Fruit fly (Drosophila melanogaster): ENCODE measurements around the gene Jon66Ci.
A peak's percentile ranks its signal among the peaks of the same experiment; 100 is the strongest.

The Jon66Ci gene

dm6 chr3L:8437583-8437982, 46.2 kb downstream of the Jon66Ci start:
- TF ChIP-seq Dfd (GFP tag; optimal IDR thresholded peaks at IDR 0.05) = peak in 1 of 2 experiments; percentile 78
- 0 out of 2 replicates have a peak, but pooled peaks have one; percentile 15 for TF ChIP-seq CG14014 (GFP tag; IDR thresholded peaks at IDR 0.05)
- TF ChIP-seq CG4360 (GFP tag; IDR thresholded peaks at IDR 0.05) = peak; percentile 72
- no peak for TF ChIP-seq sens-2 (GFP tag; IDR thresholded peaks at IDR 0.05)

- TF ChIP-seq CG10366 (GFP tag; IDR thresholded peaks at IDR 0.05) (no peak), unpg (GFP tag; optimal IDR thresholded peaks at IDR 0.05) (no peak), gcm2 (GFP tag; optimal IDR thresholded peaks at IDR 0.05) (no peak), az2 (GFP tag; optimal IDR thresholded peaks at IDR 0.05) (peak; percentile 11), CG10431 (GFP tag; optimal IDR thresholded peaks at IDR 0.05) (no peak), CG34376 (GFP tag; optimal IDR thresholded peaks at IDR 0.05) (no peak), fd96Cb (tag; optimal IDR thresholded peaks at IDR 0.05) (peak; percentile 33), prd (optimal IDR thresholded peaks at IDR 0.05) (no peak), prd (GFP tag; IDR thresholded peaks at IDR 0.05) (no peak), so (GFP tag; IDR thresholded peaks at IDR 0.05) (no peak), vfl (GFP tag; optimal IDR thresholded peaks at IDR 0.05) (no peak), CG14667 (GFP tag; IDR thresholded peaks at IDR 0.05) (no peak), row (GFP tag; IDR thresholded peaks at IDR 0.05) (peak; percentile 17; the same call in 1 of the 3 replicates), gem (tag; optimal IDR thresholded peaks at IDR 0.05) (peak; percentile 53), Mrtf (GFP tag; IDR thresholded peaks at IDR 0.05) (no peak), CG13123 (GFP tag; optimal IDR thresholded peaks at IDR 0.05) (no peak), sens (GFP tag) (peak; percentile 74), ara (GFP tag; IDR thresholded peaks at IDR 0.05) (no peak), Fer2 (tag; optimal IDR thresholded peaks at IDR 0.05) (no peak), klu (GFP tag; IDR thresholded peaks at IDR 0.05) (no peak), Bgb (GFP tag; IDR thresholded peaks at IDR 0.05; ENCODE audit: partially characterized antibody) (no peak), Xrp1 (GFP tag; IDR thresholded peaks at IDR 0.05) (peak; percentile 7; the same call in 1 of the 2 replicates), CG11085 (GFP tag; IDR thresholded peaks at IDR 0.05) (no peak), CG11093 (GFP tag; IDR thresholded peaks at IDR 0.05) (peak; percentile 10; the same call in 1 of the 3 replicates), CG15073 (GFP tag; optimal IDR thresholded peaks at IDR 0.05) (no peak), CG10979 (tag; optimal IDR thresholded peaks at IDR 0.05) (peak; percentile 4), CG16863 (GFP tag; optimal IDR thresholded peaks at IDR 0.05) (no peak), gcm (GFP tag; optimal IDR thresholded peaks at IDR 0.05) (no peak)
These were observed 48.7 kb downstream of the Jon66Ci start for dm6 chr3L:8440079-8440478.

- TF ChIP-seq sens-2 (GFP tag; IDR thresholded peaks at IDR 0.05) = no peak
- no peak for TF ChIP-seq CG7745 (tag; optimal IDR thresholded peaks at IDR 0.05)
- TF ChIP-seq CG30403 (GFP tag; optimal IDR thresholded peaks at IDR 0.05) = peak; percentile 68
- TF ChIP-seq oc (tag; optimal IDR thresholded peaks at IDR 0.05) = no peak
- peak; percentile 32 for TF ChIP-seq Hsf (GFP tag; optimal IDR thresholded peaks at IDR 0.05)
- peak; percentile 28 for TF ChIP-seq phol (tag; optimal IDR thresholded peaks at IDR 0.05)
- TF ChIP-seq Doc3 (GFP tag; IDR thresholded peaks at IDR 0.05; ENCODE audit: partially characterized antibody) = no peak
- no peak for TF ChIP-seq sc (optimal IDR thresholded peaks at IDR 0.05)
- TF ChIP-seq sc (GFP tag; optimal IDR thresholded peaks at IDR 0.05) = no peak
- TF ChIP-seq ind (GFP tag; optimal IDR thresholded peaks at IDR 0.05) = peak; percentile 54
- TF ChIP-seq dan (GFP tag; IDR thresholded peaks at IDR 0.05) = no peak
- peak in 1 of 2 experiments; percentile 72 for TF ChIP-seq eve (GFP tag; optimal IDR thresholded peaks at IDR 0.05)
- TF ChIP-seq nau (GFP tag; optimal IDR thresholded peaks at IDR 0.05) = no peak
- peak; percentile 31 for TF ChIP-seq Bteb2 (GFP tag; optimal IDR thresholded peaks at IDR 0.05)
- TF ChIP-seq HHEX (GFP tag; optimal IDR thresholded peaks at IDR 0.05) = no peak
- TF ChIP-seq CG12236 (GFP tag; optimal IDR thresholded peaks at IDR 0.05) = no peak
- TF ChIP-seq CG1832 (GFP tag; optimal IDR thresholded peaks at IDR 0.05) = no peak
- peak; percentile 4 for TF ChIP-seq CG4282 (GFP tag; optimal IDR thresholded peaks at IDR 0.05)
- TF ChIP-seq CG33557 (GFP tag; optimal IDR thresholded peaks at IDR 0.05) = no peak
These were observed 49.6 kb downstream of the Jon66Ci start for dm6 chr3L:8440771-8441549.

Measured in whole organism, embryonic.